Worm (Caenorhabditis elegans) whole organism, L1 larva: ENCODE measurements around the gene spe-17.

Experiments used
- Y116A8C.19 ChIP-seq: sonication (generic microtip); optimal IDR thresholded peaks from 2 replicates; lab custom pipeline; 2016; ENCODE audit warnings: missing compliant biosample characterization, missing genetic modification characterization, borderline replicate concordance
- alr-1 ChIP-seq: fragments of 200-800 bp; sonication (Bioruptor generic); optimal IDR thresholded peaks from 2 replicates; lab custom pipeline; 2018; ENCODE audit warnings: borderline replicate concordance, mild to moderate bottlenecking, missing genetic modification characterization, missing compliant biosample characterization
- blmp-1 ChIP-seq: fragments of 150-350 bp; optimal IDR thresholded peaks from 2 replicates; lab custom pipeline; 2014; ENCODE audit warnings: missing biosample characterization, missing genetic modification characterization
- ceh-63 ChIP-seq: fragments of 200-800 bp; sonication (Bioruptor generic); optimal IDR thresholded peaks from 2 replicates; lab custom pipeline; 2018; ENCODE audit warnings: mild to moderate bottlenecking, missing genetic modification characterization, missing compliant biosample characterization
- ceh-8 ChIP-seq: fragments of 200-800 bp; sonication (Bioruptor generic); optimal IDR thresholded peaks from 2 replicates; lab custom pipeline; 2018; ENCODE audit warnings: mild to moderate bottlenecking, missing genetic modification characterization, moderate library complexity, missing compliant biosample characterization
- ces-1 ChIP-seq: fragments of 150-350 bp; optimal IDR thresholded peaks from 2 replicates; lab custom pipeline; 2014; ENCODE audit warnings: missing biosample characterization, missing genetic modification reagents, missing genetic modification characterization
- dpl-1 ChIP-seq, 3 experiments: fragments of 150-350 bp in 2 of 3; sonication (generic microtip) in 1 of 3; optimal IDR thresholded peaks; 2 replicates each; lab custom pipeline; 2014 to 2017; ENCODE audit warnings: missing biosample characterization in 3 of 3, missing genetic modification characterization in 3 of 3, missing genetic modification reagents in 3 of 3
- dsc-1 ChIP-seq: sonication (generic microtip); optimal IDR thresholded peaks from 2 replicates; lab custom pipeline; 2016; ENCODE audit warnings: mild to moderate bottlenecking, missing genetic modification characterization, missing compliant biosample characterization
- efl-3 ChIP-seq: fragments of 200-800 bp; sonication (Bioruptor generic); optimal IDR thresholded peaks from 2 replicates; lab custom pipeline; 2018; ENCODE audit warnings: mild to moderate bottlenecking, missing genetic modification characterization, missing compliant biosample characterization
- ets-5 ChIP-seq: fragments of 200-800 bp; sonication (Bioruptor generic); IDR thresholded peaks from 2 replicates; pipeline ENCODE4 v1.3.6; 2022; ENCODE audit warnings: missing genetic modification characterization, missing compliant biosample characterization
- fkh-8 ChIP-seq: sonication (generic microtip); optimal IDR thresholded peaks from 2 replicates; lab custom pipeline; 2016; ENCODE audit warnings: mild to moderate bottlenecking, missing genetic modification characterization, missing compliant biosample characterization
- grh-1 ChIP-seq: fragments of 200-800 bp; sonication (Bioruptor generic); IDR thresholded peaks from 2 replicates; pipeline ENCODE4 v1.3.6; 2022; ENCODE audit warnings: missing genetic modification reagents, missing genetic modification characterization, missing compliant biosample characterization
- hpl-2 ChIP-seq: fragments of 150-350 bp; optimal IDR thresholded peaks from 2 replicates; lab custom pipeline; 2014; ENCODE audit warnings: missing biosample characterization, missing genetic modification reagents, missing genetic modification characterization
- irx-1 ChIP-seq: sonication (generic microtip); optimal IDR thresholded peaks from 2 replicates; lab custom pipeline; 2016; ENCODE audit warnings: missing genetic modification characterization, missing compliant biosample characterization
- isw-1 ChIP-seq: fragments of 200-800 bp; sonication (Bioruptor generic); IDR thresholded peaks from 2 replicates; pipeline ENCODE4 v1.3.6; 2022; ENCODE audit warnings: missing genetic modification characterization, missing compliant biosample characterization
- lin-13 ChIP-seq: fragments of 150-350 bp; optimal IDR thresholded peaks from 2 replicates; lab custom pipeline; 2014; ENCODE audit warnings: missing biosample characterization, missing genetic modification reagents, missing genetic modification characterization
- lin-14 ChIP-seq: fragments of 200-800 bp; sonication (Bioruptor generic); optimal IDR thresholded peaks from 2 replicates; lab custom pipeline; 2018; ENCODE audit warnings: mild to moderate bottlenecking, missing genetic modification characterization, moderate library complexity, missing compliant biosample characterization
- lir-3 ChIP-seq: sonication (generic microtip); optimal IDR thresholded peaks from 2 replicates; lab custom pipeline; 2016; ENCODE audit warnings: mild to moderate bottlenecking, missing genetic modification characterization, moderate library complexity, missing compliant biosample characterization; ENCODE audit not compliant: poor library complexity
- mab-9 ChIP-seq: fragments of 200-800 bp; sonication (Bioruptor generic); IDR thresholded peaks from 2 replicates; pipeline ENCODE4 v1.3.6; 2022; ENCODE audit warnings: missing genetic modification reagents, missing genetic modification characterization, missing compliant biosample characterization
- nhr-12 ChIP-seq: sonication (generic microtip); optimal IDR thresholded peaks from 2 replicates; lab custom pipeline; 2017; ENCODE audit warnings: missing biosample characterization, missing genetic modification characterization
- nhr-20 ChIP-seq: sonication (generic microtip); optimal IDR thresholded peaks from 2 replicates; lab custom pipeline; 2016; ENCODE audit warnings: mild to moderate bottlenecking, missing genetic modification characterization, missing compliant biosample characterization
- nhr-237 ChIP-seq: fragments of 150-350 bp; optimal IDR thresholded peaks from 2 replicates; lab custom pipeline; 2014; ENCODE audit warnings: missing biosample characterization, missing genetic modification characterization
- nhr-28 ChIP-seq: fragments of 150-350 bp; optimal IDR thresholded peaks from 2 replicates; lab custom pipeline; 2014; ENCODE audit warnings: missing biosample characterization, missing genetic modification characterization
- nhr-76 ChIP-seq: sonication (generic microtip); optimal IDR thresholded peaks from 2 replicates; lab custom pipeline; 2017; ENCODE audit warnings: missing biosample characterization, missing genetic modification characterization
- nhr-84 ChIP-seq: sonication (generic microtip); optimal IDR thresholded peaks from 2 replicates; lab custom pipeline; 2017; ENCODE audit warnings: missing biosample characterization, missing genetic modification characterization
- pax-3 ChIP-seq: fragments of 200-800 bp; sonication (Bioruptor generic); optimal IDR thresholded peaks from 2 replicates; lab custom pipeline; 2018; ENCODE audit warnings: mild to moderate bottlenecking, missing genetic modification characterization, moderate library complexity, missing compliant biosample characterization
- pqm-1 ChIP-seq: sonication (generic microtip); optimal IDR thresholded peaks from 3 replicates; lab custom pipeline; 2017; ENCODE audit warnings: missing biosample characterization, missing genetic modification characterization
- snpc-4 ChIP-seq: fragments of 150-350 bp; optimal IDR thresholded peaks from 2 replicates; lab custom pipeline; 2014; ENCODE audit warnings: missing biosample characterization, missing genetic modification characterization
- sox-4 ChIP-seq: sonication (generic microtip); optimal IDR thresholded peaks from 2 replicates; lab custom pipeline; 2016; ENCODE audit warnings: missing genetic modification characterization, missing compliant biosample characterization
- sup-37 ChIP-seq: fragments of 200-800 bp; sonication (Bioruptor generic); optimal IDR thresholded peaks from 2 replicates; lab custom pipeline; 2018; ENCODE audit warnings: mild to moderate bottlenecking, missing genetic modification characterization, missing compliant biosample characterization
- swsn-7 ChIP-seq: sonication (generic microtip); optimal IDR thresholded peaks from 2 replicates; lab custom pipeline; 2016; ENCODE audit warnings: missing genetic modification characterization, missing compliant biosample characterization
- tbx-2 ChIP-seq: sonication (generic microtip); optimal IDR thresholded peaks from 2 replicates; lab custom pipeline; 2016; ENCODE audit warnings: missing genetic modification characterization, missing compliant biosample characterization
- tlp-1 ChIP-seq: fragments of 150-350 bp; optimal IDR thresholded peaks from 2 replicates; lab custom pipeline; 2014; ENCODE audit warnings: missing biosample characterization, missing genetic modification characterization
- unc-130 ChIP-seq: fragments of 150-350 bp; optimal IDR thresholded peaks from 2 replicates; lab custom pipeline; 2017; ENCODE audit warnings: missing biosample characterization, missing genetic modification characterization, inconsistent platforms
- vab-15 ChIP-seq: sonication (generic microtip); optimal IDR thresholded peaks from 2 replicates; lab custom pipeline; 2017; ENCODE audit warnings: missing genotype, mild to moderate bottlenecking, missing genetic modification characterization, missing compliant biosample characterization
- zag-1 ChIP-seq: fragments of 150-350 bp; optimal IDR thresholded peaks from 2 replicates; lab custom pipeline; 2014; ENCODE audit warnings: missing biosample characterization, missing genetic modification characterization

The spe-17 gene

DNA sequence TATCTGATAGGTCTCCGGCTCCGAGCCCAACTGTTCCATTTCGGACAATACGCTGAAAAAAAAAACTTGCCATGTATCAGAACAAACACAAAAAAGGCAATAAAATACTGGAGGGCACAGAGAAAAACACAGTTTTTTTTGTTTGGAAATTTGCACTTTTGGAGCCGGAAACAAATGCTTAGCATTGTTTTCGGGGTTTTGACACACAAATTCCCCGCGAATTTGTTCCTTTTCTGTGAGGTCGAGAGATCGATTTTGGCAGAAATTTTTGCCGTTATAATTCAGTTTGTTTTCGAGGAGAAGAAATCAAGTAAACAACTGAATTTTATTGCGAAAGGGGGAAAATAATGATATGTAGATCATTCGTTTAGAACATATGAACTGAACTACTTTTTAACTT, 43.4 kb downstream of the spe-17 start, which contains the start of gene K08E4.2:
TSS of gene K08E4.2 (minus strand) at position 54 of the 400 bp plus-strand sequence.
- no peak for TF ChIP-seq dsc-1
- no peak for TF ChIP-seq grh-1 (GFP tag; lab: Robert Waterston, UW)
- TF ChIP-seq nhr-84, result no peak
- no peak for TF ChIP-seq pqm-1 (tag; lab: Kevin White, UChicago)
- TF ChIP-seq ceh-63, result no peak
- no peak for TF ChIP-seq vab-15 (tag; lab: Kevin White, UChicago)
- no peak for TF ChIP-seq sup-37
- no peak for TF ChIP-seq Y116A8C.19 (tag; lab: Kevin White, UChicago)
- TF ChIP-seq mab-9 (GFP tag; lab: Robert Waterston, UW), result no peak
- no peak for TF ChIP-seq efl-3 (GFP tag; lab: Kevin White, UChicago)
- no peak for TF ChIP-seq lir-3 (tag; lab: Kevin White, UChicago)
- TF ChIP-seq ceh-8, result no peak
- no peak for TF ChIP-seq nhr-20
- no peak for TF ChIP-seq nhr-12 (tag; lab: Kevin White, UChicago)
- no peak for TF ChIP-seq nhr-76
- TF ChIP-seq snpc-4 (tag; lab: Kevin White, UChicago), result no peak
- no peak for TF ChIP-seq hpl-2 (GFP tag; lab: Kevin White, UChicago)
- no peak for TF ChIP-seq dpl-1 (GFP tag; optimal IDR thresholded peaks at IDR 0.05; lab: Kevin White, UChicago)

ce11 chrIV:12057508-12057907, 44.3 kb downstream of the spe-17 start, which contains the start of gene K08E4.3:
K08E4.3 (plus strand) TSS chrIV:12057742.
- TF ChIP-seq nhr-28, result no peak
- no peak for TF ChIP-seq unc-130 (tag; lab: Kevin White, UChicago)
- peak; percentile 26 for TF ChIP-seq lin-14 (GFP tag; lab: Kevin White, UChicago)

ce11 chrIV:12061229-12061628, 48.0 kb downstream of the spe-17 start, which contains the start of gene K08E4.8:
K08E4.8 (minus strand) TSS chrIV:12061329.
- TF ChIP-seq lin-13 (GFP tag; lab: Kevin White, UChicago) (no peak), nhr-20 (no peak), blmp-1 (tag; lab: Kevin White, UChicago) (no peak), ceh-63 (no peak), tlp-1 (tag; lab: Kevin White, UChicago) (no peak), alr-1 (no peak), isw-1 (GFP tag; lab: Robert Waterston, UW) (no peak), irx-1 (tag; lab: Kevin White, UChicago) (no peak), sox-4 (tag; lab: Kevin White, UChicago) (no peak), fkh-8 (tag; lab: Kevin White, UChicago) (no peak), efl-3 (GFP tag; lab: Kevin White, UChicago) (no peak), tbx-2 (tag; lab: Kevin White, UChicago) (no peak), mab-9 (GFP tag; lab: Robert Waterston, UW) (no peak), swsn-7 (tag; lab: Kevin White, UChicago) (no peak), dpl-1 (GFP tag; optimal IDR thresholded peaks at IDR 0.05; lab: Kevin White, UChicago) (no peak), ets-5 (GFP tag; lab: Robert Waterston, UW) (no peak), zag-1 (tag; lab: Kevin White, UChicago) (no peak), pax-3 (no peak), ces-1 (GFP tag; lab: Kevin White, UChicago) (no peak), nhr-237 (no peak)
